Worm (Caenorhabditis elegans) whole organism, midembryonic: ENCODE data around the gene oac-11.

Source experiments
- T22C8.4 ChIP-seq: fragments of 200-800 bp; sonication (Bioruptor generic); IDR thresholded peaks from 2 replicates; pipeline ENCODE4 v1.3.6; 2022; ENCODE audit warnings: missing genetic modification characterization, missing compliant biosample characterization
- cog-1 ChIP-seq: sonication (generic microtip); optimal IDR thresholded peaks from 2 replicates; lab custom pipeline; 2016; ENCODE audit warnings: missing genetic modification characterization, missing compliant biosample characterization
- flt-1 ChIP-seq: fragments of 200-800 bp; sonication (Bioruptor generic); IDR thresholded peaks from 2 replicates; pipeline ENCODE4 v1.3.6; 2022; ENCODE audit warnings: missing genetic modification characterization, missing compliant biosample characterization
- klf-2 ChIP-seq: fragments of 200-800 bp; sonication (Bioruptor generic); conservative IDR thresholded peaks from 2 replicates; pipeline ENCODE4 v1.3.6; 2022; ENCODE audit warnings: missing genetic modification reagents, missing genetic modification characterization, missing compliant biosample characterization
- med-1 ChIP-seq: sonication (generic microtip); optimal IDR thresholded peaks from 2 replicates; lab custom pipeline; 2017; ENCODE audit warnings: missing genetic modification characterization, mild to moderate bottlenecking, missing compliant biosample characterization, antibody characterized with exemption, missing genetic modification reagents; ENCODE audit not compliant: insufficient read depth
- ref-1 ChIP-seq: fragments of 200-800 bp; sonication (Bioruptor generic); conservative IDR thresholded peaks from 2 replicates; pipeline ENCODE4 v1.3.6; 2022; ENCODE audit warnings: missing genetic modification reagents, missing genetic modification characterization, missing compliant biosample characterization
- tab-1 ChIP-seq: fragments of 200-800 bp; sonication (Bioruptor generic); IDR thresholded peaks from 2 replicates; pipeline ENCODE4 v1.3.6; 2022; ENCODE audit warnings: missing genetic modification characterization, missing compliant biosample characterization
- ztf-23 ChIP-seq: fragments of 200-800 bp; sonication (Bioruptor generic); IDR thresholded peaks from 2 replicates; pipeline ENCODE4 v1.3.6; 2022; ENCODE audit warnings: missing genetic modification reagents, missing genetic modification characterization, missing compliant biosample characterization
- ztf-29 ChIP-seq: fragments of 200-800 bp; sonication (Bioruptor generic); IDR thresholded peaks from 2 replicates; pipeline ENCODE4 v1.3.6; 2022; ENCODE audit warnings: missing genetic modification reagents, missing genetic modification characterization, missing compliant biosample characterization

The oac-11 gene

DNA sequence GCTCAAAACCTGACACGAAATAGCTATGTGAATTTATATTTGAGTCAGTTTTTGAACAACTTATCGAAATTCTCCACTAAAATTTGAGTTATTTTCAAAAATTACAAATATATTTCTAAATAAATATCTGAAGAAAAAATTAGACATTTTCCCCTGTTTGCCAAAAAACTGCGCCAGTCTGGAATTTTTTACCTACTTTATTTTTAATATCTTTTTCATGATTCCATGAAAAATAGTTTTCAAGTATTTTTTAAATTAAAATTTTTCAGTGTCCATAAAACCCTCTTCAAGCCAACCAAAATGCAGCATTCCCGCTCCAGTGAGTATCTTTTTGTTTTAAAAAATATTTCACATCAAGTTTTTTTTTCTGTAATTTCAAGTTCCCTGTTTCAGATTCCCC lies 30.4 kb upstream of the oac-11 start, which contains the start of gene F53C3.8:
Gene F53C3.8 (plus strand): TSS at position 301 of the 400 bp plus-strand sequence.
- TF ChIP-seq klf-2 (GFP tag; lab: Robert Waterston, UW) (no peak), flt-1 (GFP tag; lab: Robert Waterston, UW) (no peak), cog-1 (tag; lab: Kevin White, UChicago) (no peak), ztf-29 (GFP tag; lab: Robert Waterston, UW) (no peak), ref-1 (GFP tag; lab: Robert Waterston, UW) (no peak), med-1 (no peak), ztf-23 (GFP tag; lab: Robert Waterston, UW) (no peak)

DNA sequence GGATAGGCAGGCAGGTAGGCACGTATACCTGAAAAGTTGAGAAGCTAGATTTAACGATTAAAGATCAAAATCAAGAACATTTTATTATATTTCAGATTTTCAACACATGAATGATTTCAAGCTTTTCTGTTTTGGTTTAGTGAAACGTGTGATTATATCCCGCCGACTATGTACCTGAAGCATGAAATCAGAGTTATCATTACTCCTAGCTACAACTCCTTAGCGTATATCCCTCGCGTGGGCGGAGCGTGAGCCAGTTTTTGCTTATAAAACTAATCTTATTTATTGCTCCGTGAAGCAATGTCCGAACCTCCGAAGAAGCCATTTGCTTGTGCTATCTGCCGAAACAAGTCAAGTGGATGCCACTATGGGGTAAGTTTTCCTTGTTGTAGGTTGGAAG lies 19.2 kb upstream of the oac-11 start, which contains the start of gene nhr-166:
Gene nhr-166 (plus strand): TSS at position 301 of the 400 bp plus-strand sequence.
- no peak for TF ChIP-seq T22C8.4
- no peak for TF ChIP-seq ref-1 (GFP tag; lab: Robert Waterston, UW)
- no peak for TF ChIP-seq cog-1 (tag; lab: Kevin White, UChicago)
- no peak for TF ChIP-seq ztf-23 (GFP tag; lab: Robert Waterston, UW)
- no peak for TF ChIP-seq tab-1
- no peak for TF ChIP-seq flt-1 (GFP tag; lab: Robert Waterston, UW)
- TF ChIP-seq ztf-29 (GFP tag; lab: Robert Waterston, UW): no peak
- no peak for TF ChIP-seq med-1
- TF ChIP-seq klf-2 (GFP tag; lab: Robert Waterston, UW): no peak

ce11 chrII:3878330-3878729 lies 17.6 kb upstream of the oac-11 start, which contains the start of gene srh-250:
TSS of gene srh-250 (plus strand) at chrII:3878630.
- TF ChIP-seq T22C8.4: no peak
- TF ChIP-seq klf-2 (GFP tag; lab: Robert Waterston, UW): no peak
- TF ChIP-seq med-1: no peak
- TF ChIP-seq tab-1: no peak
- no peak for TF ChIP-seq cog-1 (tag; lab: Kevin White, UChicago)

ce11 chrII:3877874-3878273 lies 17.1 kb upstream of the oac-11 start, which contains the start of gene sdz-7:
TSS of gene sdz-7 (minus strand) at chrII:3877974.
- TF ChIP-seq ztf-23 (GFP tag; lab: Robert Waterston, UW) (no peak), ref-1 (GFP tag; lab: Robert Waterston, UW) (no peak), tab-1 (no peak), klf-2 (GFP tag; lab: Robert Waterston, UW) (no peak), cog-1 (tag; lab: Kevin White, UChicago) (no peak), ztf-29 (GFP tag; lab: Robert Waterston, UW) (no peak), T22C8.4 (no peak), flt-1 (GFP tag; lab: Robert Waterston, UW) (no peak), med-1 (no peak)

- TF ChIP-seq med-1: no peak
- no peak for TF ChIP-seq T22C8.4
- TF ChIP-seq ref-1 (GFP tag; lab: Robert Waterston, UW): no peak
Measured at ce11 chrII:3877127-3877526, 16.4 kb upstream of the oac-11 start, which contains the start of gene nep-3. TSS of gene nep-3 (minus strand) at chrII:3877227.

ce11 chrII:3869601-3870000 lies 8.9 kb upstream of the oac-11 start, which contains the start of gene oac-10:
TSS of gene oac-10 (plus strand) at chrII:3869901.
- TF ChIP-seq ztf-23 (GFP tag; lab: Robert Waterston, UW) (no peak), cog-1 (tag; lab: Kevin White, UChicago) (no peak), med-1 (no peak), flt-1 (GFP tag; lab: Robert Waterston, UW) (no peak), tab-1 (no peak), T22C8.4 (no peak), klf-2 (GFP tag; lab: Robert Waterston, UW) (no peak), ref-1 (GFP tag; lab: Robert Waterston, UW) (no peak), ztf-29 (GFP tag; lab: Robert Waterston, UW) (no peak)

- TF ChIP-seq ztf-29 (GFP tag; lab: Robert Waterston, UW) (no peak), cog-1 (tag; lab: Kevin White, UChicago) (no peak), flt-1 (GFP tag; lab: Robert Waterston, UW) (no peak), ref-1 (GFP tag; lab: Robert Waterston, UW) (no peak), tab-1 (no peak), med-1 (no peak), klf-2 (GFP tag; lab: Robert Waterston, UW) (no peak), T22C8.4 (no peak), ztf-23 (GFP tag; lab: Robert Waterston, UW) (no peak)
Measured at ce11 chrII:3864652-3865051, 3.9 kb upstream of the oac-11 start, which contains the start of gene nhr-261. TSS of gene nhr-261 (minus strand) at chrII:3864752.

DNA sequence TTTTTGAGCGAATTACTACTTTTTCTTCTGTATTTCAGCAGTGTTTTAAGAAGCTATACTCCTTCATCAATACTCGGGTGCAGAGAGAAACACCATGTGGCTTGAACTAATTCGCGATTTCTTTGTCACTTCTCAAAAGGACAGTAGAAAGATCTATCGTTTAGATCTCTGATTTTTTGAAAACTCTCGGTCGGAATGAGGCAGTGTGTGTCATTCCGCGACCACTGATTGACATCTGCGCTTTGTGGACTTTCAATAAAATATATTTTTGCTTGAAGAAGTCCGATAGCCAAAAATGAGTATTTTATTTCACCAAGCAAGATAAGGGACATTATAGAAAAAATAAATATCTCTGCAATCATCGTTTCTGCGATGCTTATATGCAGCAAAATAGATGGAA lies 1.3 kb upstream of the oac-11 start:
- TF ChIP-seq klf-2 (GFP tag; lab: Robert Waterston, UW) (no peak), tab-1 (no peak), flt-1 (GFP tag; lab: Robert Waterston, UW) (no peak), T22C8.4 (no peak), ztf-29 (GFP tag; lab: Robert Waterston, UW) (no peak), med-1 (no peak), cog-1 (tag; lab: Kevin White, UChicago) (no peak), ref-1 (GFP tag; lab: Robert Waterston, UW) (no peak), ztf-23 (GFP tag; lab: Robert Waterston, UW) (no peak)

- TF ChIP-seq ref-1 (GFP tag; lab: Robert Waterston, UW) (no peak), tab-1 (no peak), med-1 (no peak), T22C8.4 (no peak), flt-1 (GFP tag; lab: Robert Waterston, UW) (no peak), klf-2 (GFP tag; lab: Robert Waterston, UW) (no peak), ztf-23 (GFP tag; lab: Robert Waterston, UW) (no peak), cog-1 (tag; lab: Kevin White, UChicago) (no peak), ztf-29 (GFP tag; lab: Robert Waterston, UW) (no peak)
Measured at ce11 chrII:3852654-3853053, 8.1 kb downstream of the oac-11 start, which contains the start of gene nhr-257. TSS of gene nhr-257 (plus strand) at chrII:3852954.

- TF ChIP-seq cog-1 (tag; lab: Kevin White, UChicago) (no peak), ref-1 (GFP tag; lab: Robert Waterston, UW) (no peak), ztf-23 (GFP tag; lab: Robert Waterston, UW) (no peak), flt-1 (GFP tag; lab: Robert Waterston, UW) (no peak), ztf-29 (GFP tag; lab: Robert Waterston, UW) (no peak), tab-1 (no peak), klf-2 (GFP tag; lab: Robert Waterston, UW) (no peak), med-1 (no peak), T22C8.4 (no peak)
Measured at ce11 chrII:3850655-3851054, 10.1 kb downstream of the oac-11 start, which contains the start of gene nhr-72. TSS of gene nhr-72 (minus strand) at chrII:3850755.
